Fruit fly (Drosophila melanogaster): Measurements from ENCODE around the gene CG11755.

DNA sequence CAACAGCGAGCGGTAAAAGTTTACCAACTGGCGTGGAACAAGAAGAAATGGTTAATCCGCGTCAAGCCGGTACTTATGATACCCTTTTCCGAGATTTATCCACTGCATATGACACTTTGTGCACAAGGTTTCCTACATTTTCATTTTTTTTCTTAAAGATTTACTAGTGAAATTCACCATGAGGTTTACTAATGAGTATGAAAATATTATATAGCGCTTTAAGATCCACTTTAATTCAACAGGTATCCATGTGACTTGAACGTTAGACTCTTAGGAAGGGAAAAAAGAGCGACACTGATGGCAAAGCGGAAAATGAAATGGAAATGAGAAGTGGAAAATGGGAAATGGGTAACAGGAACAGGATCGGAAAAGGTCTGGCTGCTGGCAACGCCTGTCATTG, 38.1 kb upstream of the CG11755 start:
- TF ChIP-seq Myc (optimal IDR thresholded peaks at IDR 0.05): no peak
- TF ChIP-seq psq (optimal IDR thresholded peaks at IDR 0.05): no peak
